Worm (Caenorhabditis elegans): ENCODE measurements around the gene F34D10.9.

Gene F34D10.9

DNA sequence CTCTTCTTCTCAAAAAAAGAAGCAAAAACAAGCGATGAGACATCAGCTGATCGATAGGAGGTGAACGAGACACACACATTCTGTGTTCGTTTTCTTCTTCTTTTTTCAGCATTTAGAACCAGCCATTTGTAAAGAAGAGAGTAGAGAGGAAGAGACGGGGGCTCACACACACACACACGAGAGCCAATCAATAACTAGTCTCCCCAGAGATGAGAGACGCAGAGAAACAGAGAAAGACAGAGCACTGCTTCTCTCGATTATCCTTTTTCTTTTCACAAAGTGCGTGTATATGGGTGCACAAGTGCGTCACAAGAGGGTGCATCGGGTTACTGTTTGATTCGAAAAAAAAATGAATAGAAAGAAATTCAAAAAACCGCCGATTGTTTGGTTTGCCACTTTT lies 52.0 kb downstream of the F34D10.9 start:
- no peak for TF ChIP-seq tbx-11 (GFP tag; IDR thresholded peaks at IDR 0.05)
- no peak for TF ChIP-seq ceh-13 (GFP tag; optimal IDR thresholded peaks at IDR 0.05)
- 0 out of 2 replicates have a peak, but pooled peaks have one; percentile 12 for TF ChIP-seq flt-1 (GFP tag; IDR thresholded peaks at IDR 0.05)
- TF ChIP-seq sea-1 (GFP tag; conservative IDR thresholded peaks at IDR 0.05), result no peak
- TF ChIP-seq pes-1 (GFP tag; IDR thresholded peaks at IDR 0.05), result no peak
- TF ChIP-seq aly-1 (tag; optimal IDR thresholded peaks at IDR 0.05), result no peak
- no peak for TF ChIP-seq hmbx-1 (tag; optimal IDR thresholded peaks at IDR 0.05)
- TF ChIP-seq hmg-4 (GFP tag; optimal IDR thresholded peaks at IDR 0.05), result peak; percentile 29
- TF ChIP-seq B0310.2 (tag; optimal IDR thresholded peaks at IDR 0.05), result no peak
- no peak for TF ChIP-seq ceh-36 (tag; optimal IDR thresholded peaks at IDR 0.05)
- TF ChIP-seq ets-7 (tag; optimal IDR thresholded peaks at IDR 0.05), result no peak
- TF ChIP-seq tra-4 (tag; optimal IDR thresholded peaks at IDR 0.05), result no peak
